Worm (Caenorhabditis elegans): ENCODE measurements around the gene Y48A6B.8.

ce11 chrIII:11068553-11068952 is 39.3 kb upstream of the Y48A6B.8 start, which contains the start of gene W09D6.1:
- TF ChIP-seq nfya-1 (tag; optimal IDR thresholded peaks at IDR 0.05; ENCODE audit: insufficient read depth) (no peak), ama-1 (optimal IDR thresholded peaks at IDR 0.05) (no peak), hmg-11 (tag; optimal IDR thresholded peaks at IDR 0.05) (no peak), ceh-9 (tag; optimal IDR thresholded peaks at IDR 0.05) (no peak), R02D3.7 (tag; optimal IDR thresholded peaks at IDR 0.05) (no peak), nhr-11 (tag; optimal IDR thresholded peaks at IDR 0.05) (no peak), nhr-76 (tag; optimal IDR thresholded peaks at IDR 0.05) (no peak), fkh-10 (GFP tag; optimal IDR thresholded peaks at IDR 0.05) (no peak), sea-2 (GFP tag; optimal IDR thresholded peaks at IDR 0.05) (no peak), ceh-16 (tag; optimal IDR thresholded peaks at IDR 0.05) (no peak)
